Worm (Caenorhabditis elegans): ENCODE data around the gene nstp-7.

The nstp-7 gene

ce11 chrV:610217-610616 lies 28.5 kb downstream of the nstp-7 start, which contains the start of gene nhr-90:
Gene nhr-90 (plus strand): TSS chrV:610512.
- no peak for TF ChIP-seq tra-4 (tag; optimal IDR thresholded peaks at IDR 0.05)
- no peak for TF ChIP-seq hnd-1 (tag; optimal IDR thresholded peaks at IDR 0.05)

DNA sequence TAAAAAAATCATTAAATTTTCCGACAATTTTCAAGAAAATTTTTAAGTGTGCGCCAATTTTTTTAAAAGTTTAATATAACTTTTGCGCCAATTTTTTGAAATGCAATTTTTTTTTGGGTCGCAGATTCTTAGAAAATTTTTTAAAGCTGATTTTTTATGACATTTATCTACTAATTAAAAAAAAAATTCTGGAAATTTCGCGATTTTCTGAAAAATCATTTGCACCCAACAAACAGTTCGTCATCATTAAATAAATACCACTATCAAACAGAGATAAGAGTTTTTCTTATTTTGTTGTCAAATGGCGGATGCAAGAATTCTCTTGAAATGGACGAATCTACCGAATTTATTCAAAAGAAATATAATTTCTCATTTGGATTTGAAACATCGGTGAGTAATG lies 33.6 kb downstream of the nstp-7 start, which contains the start of gene F48G7.13:
F48G7.13 (plus strand) TSS at position 301 of the 400 bp plus-strand sequence.
- TF ChIP-seq hmbx-1 (tag; optimal IDR thresholded peaks at IDR 0.05) (no peak), ama-1 (optimal IDR thresholded peaks at IDR 0.05) (no peak)

DNA sequence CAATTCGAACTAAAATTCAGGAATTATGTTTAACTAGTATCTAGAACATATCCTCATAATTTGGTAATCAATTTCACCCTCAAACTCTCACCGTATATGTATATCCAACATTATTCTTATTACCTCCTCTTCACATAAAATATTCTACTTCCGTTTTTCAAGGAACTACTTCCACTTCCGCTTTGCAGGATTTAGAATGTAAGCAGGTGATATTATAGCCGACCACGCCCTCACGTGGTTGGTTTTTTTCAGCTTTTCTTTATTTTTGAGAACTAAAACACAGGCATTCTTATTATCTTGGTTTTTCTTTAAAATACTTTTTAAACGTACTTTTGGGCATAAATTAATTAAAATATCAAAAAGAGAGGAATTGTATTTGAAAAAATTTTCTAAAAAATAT lies 36.2 kb downstream of the nstp-7 start:
- TF ChIP-seq ets-7 (tag; optimal IDR thresholded peaks at IDR 0.05) (no peak), sea-1 (GFP tag; conservative IDR thresholded peaks at IDR 0.05) (no peak), ama-1 (optimal IDR thresholded peaks at IDR 0.05) (no peak), pes-1 (GFP tag; IDR thresholded peaks at IDR 0.05) (no peak), flt-1 (GFP tag; IDR thresholded peaks at IDR 0.05) (no peak), ceh-13 (GFP tag; optimal IDR thresholded peaks at IDR 0.05) (no peak), ceh-36 (tag; optimal IDR thresholded peaks at IDR 0.05) (no peak), tbx-11 (GFP tag; IDR thresholded peaks at IDR 0.05) (no peak), F13C5.2 (tag; optimal IDR thresholded peaks at IDR 0.05) (no peak), hmg-4 (GFP tag; optimal IDR thresholded peaks at IDR 0.05) (no peak), scrt-1 (GFP tag; IDR thresholded peaks at IDR 0.05) (no peak), aly-1 (tag; optimal IDR thresholded peaks at IDR 0.05) (no peak), tra-4 (tag; optimal IDR thresholded peaks at IDR 0.05) (no peak), hnd-1 (tag; optimal IDR thresholded peaks at IDR 0.05) (no peak)

DNA sequence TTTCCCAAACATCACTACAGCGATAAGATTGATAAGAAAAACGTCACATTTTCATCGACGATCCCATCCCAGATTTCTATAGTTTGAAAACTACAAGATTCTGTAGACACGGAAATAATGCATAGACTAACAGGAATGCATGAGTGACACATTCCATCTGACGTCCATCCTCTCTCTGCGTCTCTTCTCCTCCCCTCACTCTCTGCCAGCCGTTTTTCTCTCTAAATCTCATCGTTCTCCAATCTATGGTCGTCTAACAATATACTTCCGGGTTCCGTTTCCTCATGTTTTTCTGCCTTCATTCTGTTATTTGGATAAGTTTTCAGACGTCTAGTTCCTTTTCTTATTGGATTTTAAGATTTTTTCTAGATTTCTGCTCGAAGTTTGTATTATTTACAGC lies 37.3 kb downstream of the nstp-7 start, which contains the start of gene F48G7.4:
F48G7.4 (plus strand) TSS at position 400 of the 400 bp plus-strand sequence.
- no peak for TF ChIP-seq F13C5.2 (tag; optimal IDR thresholded peaks at IDR 0.05)
- TF ChIP-seq sea-1 (GFP tag; conservative IDR thresholded peaks at IDR 0.05) = no peak
- no peak for TF ChIP-seq tbx-37 (GFP tag; conservative IDR thresholded peaks at IDR 0.05)

DNA sequence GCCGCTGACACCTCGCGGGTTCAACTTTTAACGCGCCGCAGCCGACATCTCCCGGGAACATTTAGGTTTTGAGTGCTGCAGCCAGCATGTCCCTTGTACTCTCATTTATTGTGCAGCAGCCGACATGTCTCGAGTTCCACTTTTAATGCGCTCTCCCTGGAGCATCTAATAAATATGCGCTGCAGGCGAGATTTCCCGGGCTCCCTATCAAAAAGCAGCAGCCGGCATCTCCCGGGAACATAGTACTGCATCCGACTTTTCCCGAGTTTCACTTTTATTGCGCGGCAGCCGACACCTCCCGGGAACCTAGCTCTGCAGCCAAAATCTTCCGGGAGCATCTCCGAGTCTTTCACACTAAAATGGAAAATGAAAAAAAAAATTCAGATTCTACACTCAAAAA lies 39.3 kb downstream of the nstp-7 start:
- TF ChIP-seq F13C5.2 (tag; optimal IDR thresholded peaks at IDR 0.05) (no peak), ceh-36 (tag; optimal IDR thresholded peaks at IDR 0.05) (no peak), hnd-1 (tag; optimal IDR thresholded peaks at IDR 0.05) (no peak), tbx-11 (GFP tag; IDR thresholded peaks at IDR 0.05) (no peak), ets-7 (tag; optimal IDR thresholded peaks at IDR 0.05) (no peak)

ce11 chrV:622902-623301 lies 41.2 kb downstream of the nstp-7 start, which contains the start of gene F48G7.5:
Gene F48G7.5 (minus strand): TSS chrV:622935.
- TF ChIP-seq hnd-1 (tag; optimal IDR thresholded peaks at IDR 0.05) (no peak), tbx-11 (GFP tag; IDR thresholded peaks at IDR 0.05) (no peak), tbx-37 (GFP tag; conservative IDR thresholded peaks at IDR 0.05) (no peak), pes-1 (GFP tag; IDR thresholded peaks at IDR 0.05) (no peak), ama-1 (optimal IDR thresholded peaks at IDR 0.05) (no peak)

DNA sequence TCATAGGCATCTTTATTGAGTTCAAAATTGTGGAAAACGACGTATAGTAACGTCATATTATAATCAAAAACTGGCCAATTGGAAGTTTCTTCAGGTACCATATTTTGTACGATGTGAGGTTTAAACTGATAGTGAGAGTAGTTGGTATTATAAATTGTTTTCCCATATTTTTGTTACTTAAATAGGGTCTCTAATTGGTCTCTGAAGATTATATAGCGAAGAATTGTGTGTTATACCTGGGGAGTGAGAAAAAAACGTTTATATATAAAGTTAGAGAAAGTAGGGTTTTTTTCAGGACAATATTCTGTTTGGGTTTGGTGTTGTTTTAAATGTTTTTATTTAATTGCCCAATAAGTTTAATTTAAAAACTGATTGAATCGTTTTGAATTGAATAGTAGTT lies 43.2 kb downstream of the nstp-7 start, which contains the start of gene srt-17:
srt-17 (minus strand) TSS at position 101 of the 400 bp plus-strand sequence.
- TF ChIP-seq ets-7 (tag; optimal IDR thresholded peaks at IDR 0.05) = no peak
- no peak for TF ChIP-seq ceh-36 (tag; optimal IDR thresholded peaks at IDR 0.05)
- TF ChIP-seq scrt-1 (GFP tag; IDR thresholded peaks at IDR 0.05) = no peak
- TF ChIP-seq sea-1 (GFP tag; conservative IDR thresholded peaks at IDR 0.05) = no peak

- no peak for TF ChIP-seq ceh-36 (tag; optimal IDR thresholded peaks at IDR 0.05)
- TF ChIP-seq tra-4 (tag; optimal IDR thresholded peaks at IDR 0.05) = no peak
- TF ChIP-seq hmg-4 (GFP tag; optimal IDR thresholded peaks at IDR 0.05) = no peak
- TF ChIP-seq sea-1 (GFP tag; conservative IDR thresholded peaks at IDR 0.05) = no peak
- no peak for TF ChIP-seq scrt-1 (GFP tag; IDR thresholded peaks at IDR 0.05)
These were observed 44.6 kb downstream of the nstp-7 start, which contains the start of gene F48G7.7 for ce11 chrV:626321-626720. Gene F48G7.7 (minus strand): TSS chrV:626421.

DNA sequence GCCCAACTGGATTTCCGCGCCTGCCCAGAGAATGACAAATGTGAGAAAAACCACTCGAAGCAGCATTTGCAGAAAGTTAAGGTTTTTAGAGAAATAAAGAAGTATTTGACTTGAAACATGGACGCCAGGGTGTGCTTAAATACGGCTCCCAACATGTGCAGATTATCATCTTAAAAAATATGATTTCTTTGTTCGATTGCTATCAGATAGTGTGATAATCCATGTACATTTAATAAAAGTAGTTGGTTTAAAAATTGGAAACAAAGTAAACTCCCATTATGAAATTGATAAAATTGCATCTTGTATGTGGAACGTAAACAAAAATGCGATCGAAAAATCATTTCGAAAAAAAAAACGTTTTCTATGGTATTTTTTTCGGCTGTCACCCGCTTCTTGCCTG lies 45.9 kb downstream of the nstp-7 start, which contains the start of gene F48G7.8:
F48G7.8 (minus strand) TSS at position 101 of the 400 bp plus-strand sequence.
- TF ChIP-seq ceh-13 (GFP tag; optimal IDR thresholded peaks at IDR 0.05) = no peak
- TF ChIP-seq hmbx-1 (tag; optimal IDR thresholded peaks at IDR 0.05) = no peak
- no peak for TF ChIP-seq hmg-4 (GFP tag; optimal IDR thresholded peaks at IDR 0.05)
- TF ChIP-seq tra-4 (tag; optimal IDR thresholded peaks at IDR 0.05) = no peak
- TF ChIP-seq ama-1 (optimal IDR thresholded peaks at IDR 0.05) = no peak
- no peak for TF ChIP-seq B0310.2 (tag; optimal IDR thresholded peaks at IDR 0.05)
- TF ChIP-seq scrt-1 (GFP tag; IDR thresholded peaks at IDR 0.05) = no peak
- no peak for TF ChIP-seq F13C5.2 (tag; optimal IDR thresholded peaks at IDR 0.05)
- TF ChIP-seq ceh-36 (tag; optimal IDR thresholded peaks at IDR 0.05) = no peak
- no peak for TF ChIP-seq pes-1 (GFP tag; IDR thresholded peaks at IDR 0.05)
- no peak for TF ChIP-seq flt-1 (GFP tag; IDR thresholded peaks at IDR 0.05)
- TF ChIP-seq sea-1 (GFP tag; conservative IDR thresholded peaks at IDR 0.05) = no peak
- TF ChIP-seq hnd-1 (tag; optimal IDR thresholded peaks at IDR 0.05) = no peak
- TF ChIP-seq ets-7 (tag; optimal IDR thresholded peaks at IDR 0.05) = no peak

DNA sequence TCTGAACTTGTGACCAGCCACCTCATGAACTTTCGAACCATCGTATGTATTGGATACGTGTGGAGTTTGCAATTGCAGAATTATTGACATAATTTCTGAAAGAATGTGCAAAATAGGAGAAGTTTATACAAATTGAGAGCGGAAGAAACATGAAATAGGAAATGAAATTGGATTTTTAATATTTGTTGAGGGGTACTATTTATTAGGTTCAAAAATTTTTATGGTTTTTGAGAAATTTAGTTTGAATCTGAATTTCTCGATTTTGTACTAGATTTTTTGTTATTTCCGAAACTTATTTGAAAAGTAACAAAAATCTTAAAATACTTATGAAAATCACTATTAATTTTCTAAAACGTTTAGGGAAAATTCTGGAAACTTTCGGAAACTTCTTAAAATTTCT lies 46.8 kb downstream of the nstp-7 start, which contains the start of gene F48G7.9:
F48G7.9 (minus strand) TSS at position 101 of the 400 bp plus-strand sequence.
- no peak for TF ChIP-seq ceh-36 (tag; optimal IDR thresholded peaks at IDR 0.05)
- TF ChIP-seq sea-1 (GFP tag; conservative IDR thresholded peaks at IDR 0.05) = no peak
- no peak for TF ChIP-seq hnd-1 (tag; optimal IDR thresholded peaks at IDR 0.05)
- TF ChIP-seq pes-1 (GFP tag; IDR thresholded peaks at IDR 0.05) = no peak
- TF ChIP-seq flt-1 (GFP tag; IDR thresholded peaks at IDR 0.05) = no peak
- no peak for TF ChIP-seq scrt-1 (GFP tag; IDR thresholded peaks at IDR 0.05)
- no peak for TF ChIP-seq ceh-13 (GFP tag; optimal IDR thresholded peaks at IDR 0.05)
- TF ChIP-seq tbx-11 (GFP tag; IDR thresholded peaks at IDR 0.05) = no peak
- no peak for TF ChIP-seq ama-1 (optimal IDR thresholded peaks at IDR 0.05)
- TF ChIP-seq ets-7 (tag; optimal IDR thresholded peaks at IDR 0.05) = no peak
- TF ChIP-seq tbx-37 (GFP tag; conservative IDR thresholded peaks at IDR 0.05) = no peak
- no peak for TF ChIP-seq tra-4 (tag; optimal IDR thresholded peaks at IDR 0.05)
- TF ChIP-seq B0310.2 (tag; optimal IDR thresholded peaks at IDR 0.05) = no peak
- no peak for TF ChIP-seq hmg-4 (GFP tag; optimal IDR thresholded peaks at IDR 0.05)
- TF ChIP-seq F13C5.2 (tag; optimal IDR thresholded peaks at IDR 0.05) = no peak
- no peak for TF ChIP-seq hmbx-1 (tag; optimal IDR thresholded peaks at IDR 0.05)
- no peak for TF ChIP-seq aly-1 (tag; optimal IDR thresholded peaks at IDR 0.05)
